Worm (Caenorhabditis elegans): Measurements from ENCODE around the gene H11E01.2.

- TF ChIP-seq nhr-237 (tag; optimal IDR thresholded peaks at IDR 0.05) (no peak), cey-2 (tag; optimal IDR thresholded peaks at IDR 0.05; ENCODE audit: borderline replicate concordance, insufficient read depth) (no peak), nhr-11 (tag; optimal IDR thresholded peaks at IDR 0.05) (no peak)
These were observed 33.8 kb upstream of the H11E01.2 start for ce11 chrX:1587082-1587481.

Measured in whole organism, L4 larva.